Worm (Caenorhabditis elegans): Measurements from ENCODE around the gene nlt-1.

Gene nlt-1

ce11 chrII:10039799-10040198, 38.9 kb upstream of the nlt-1 start, which contains the start of gene let-268:
TSS of gene let-268 (minus strand) at chrII:10039980.
- no peak for TF ChIP-seq mab-5 (tag; optimal IDR thresholded peaks at IDR 0.05)
- TF ChIP-seq hlh-1 (tag; optimal IDR thresholded peaks at IDR 0.05) = peak; percentile 99
- TF ChIP-seq elt-3 (tag; optimal IDR thresholded peaks at IDR 0.05) = no peak
- no peak for TF ChIP-seq lin-32 (GFP tag; optimal IDR thresholded peaks at IDR 0.05)
- no peak for TF ChIP-seq drap-1 (GFP tag; optimal IDR thresholded peaks at IDR 0.05)
- no peak for TF ChIP-seq mep-1 (tag; optimal IDR thresholded peaks at IDR 0.05)
- TF ChIP-seq zip-8 (tag; optimal IDR thresholded peaks at IDR 0.05) = no peak
- TF ChIP-seq bed-3 (GFP tag; optimal IDR thresholded peaks at IDR 0.05) = no peak

ce11 chrII:10035425-10035824, 34.5 kb upstream of the nlt-1 start:
- TF ChIP-seq nhr-237 (tag; optimal IDR thresholded peaks at IDR 0.05) (no peak), unc-39 (tag; optimal IDR thresholded peaks at IDR 0.05) (no peak), unc-120 (tag; optimal IDR thresholded peaks at IDR 0.05; ENCODE audit: poor library complexity, severe bottlenecking) (no peak), blmp-1 (tag; optimal IDR thresholded peaks at IDR 0.05) (no peak), drap-1 (GFP tag; optimal IDR thresholded peaks at IDR 0.05) (no peak), lsy-2 (tag; optimal IDR thresholded peaks at IDR 0.05) (no peak), sem-2 (GFP tag; optimal IDR thresholded peaks at IDR 0.05) (no peak), nhr-76 (tag; optimal IDR thresholded peaks at IDR 0.05) (no peak), elt-1 (tag; optimal IDR thresholded peaks at IDR 0.05; ENCODE audit: borderline replicate concordance, insufficient read depth) (no peak), ces-1 (GFP tag; optimal IDR thresholded peaks at IDR 0.05) (no peak)

- TF ChIP-seq lsy-2 (tag; optimal IDR thresholded peaks at IDR 0.05) = peak; percentile 60
- TF ChIP-seq nhr-237 (tag; optimal IDR thresholded peaks at IDR 0.05) = peak; percentile 35
- peak; percentile 59 for TF ChIP-seq mep-1 (tag; optimal IDR thresholded peaks at IDR 0.05)
- peak; percentile 48 for TF ChIP-seq ceh-83 (GFP tag; optimal IDR thresholded peaks at IDR 0.05)
- TF ChIP-seq lin-13 (tag; optimal IDR thresholded peaks at IDR 0.05) = peak; percentile 40
- peak; percentile 63 for TF ChIP-seq pha-4 (tag; optimal IDR thresholded peaks at IDR 0.05)
- peak; percentile 46 for TF ChIP-seq drap-1 (GFP tag; optimal IDR thresholded peaks at IDR 0.05)
- TF ChIP-seq ces-1 (GFP tag; optimal IDR thresholded peaks at IDR 0.05) = peak; percentile 59
- TF ChIP-seq cnd-1 (tag; optimal IDR thresholded peaks at IDR 0.05) = peak; percentile 23
- peak; percentile 71 for TF ChIP-seq sptf-1 (tag; optimal IDR thresholded peaks at IDR 0.05)
Measured at ce11 chrII:10033163-10033871, 32.4 kb upstream of the nlt-1 start, which contains the start of gene mtcu-2. TSS of gene mtcu-2 (minus strand) at chrII:10033213.

- TF ChIP-seq blmp-1 (tag; optimal IDR thresholded peaks at IDR 0.05) = no peak
- TF ChIP-seq M03D4.4 (tag; optimal IDR thresholded peaks at IDR 0.05) = no peak
- no peak for TF ChIP-seq unc-39 (tag; optimal IDR thresholded peaks at IDR 0.05)
- TF ChIP-seq sptf-1 (tag; optimal IDR thresholded peaks at IDR 0.05) = no peak
- TF ChIP-seq lin-13 (tag; optimal IDR thresholded peaks at IDR 0.05) = no peak
- TF ChIP-seq snpc-4 (tag; optimal IDR thresholded peaks at IDR 0.05) = no peak
- TF ChIP-seq lsy-2 (tag; optimal IDR thresholded peaks at IDR 0.05) = no peak
- TF ChIP-seq ceh-83 (GFP tag; optimal IDR thresholded peaks at IDR 0.05) = no peak
Measured at ce11 chrII:10029890-10030289, 28.9 kb upstream of the nlt-1 start, which contains the start of gene ttc-36. TSS of gene ttc-36 (plus strand) at chrII:10030190.

- TF ChIP-seq nhr-237 (tag; optimal IDR thresholded peaks at IDR 0.05) (no peak), elt-1 (tag; optimal IDR thresholded peaks at IDR 0.05; ENCODE audit: borderline replicate concordance, insufficient read depth) (no peak), drap-1 (GFP tag; optimal IDR thresholded peaks at IDR 0.05) (no peak), bed-3 (GFP tag; optimal IDR thresholded peaks at IDR 0.05) (no peak), mls-2 (tag; optimal IDR thresholded peaks at IDR 0.05) (no peak), ham-2 (GFP tag; optimal IDR thresholded peaks at IDR 0.05) (no peak), nhr-28 (tag; optimal IDR thresholded peaks at IDR 0.05) (no peak), hlh-1 (tag; optimal IDR thresholded peaks at IDR 0.05) (no peak), nhr-2 (tag; optimal IDR thresholded peaks at IDR 0.05) (no peak), blmp-1 (tag; optimal IDR thresholded peaks at IDR 0.05) (no peak)
Measured at ce11 chrII:10029044-10029443, 28.1 kb upstream of the nlt-1 start.

DNA sequence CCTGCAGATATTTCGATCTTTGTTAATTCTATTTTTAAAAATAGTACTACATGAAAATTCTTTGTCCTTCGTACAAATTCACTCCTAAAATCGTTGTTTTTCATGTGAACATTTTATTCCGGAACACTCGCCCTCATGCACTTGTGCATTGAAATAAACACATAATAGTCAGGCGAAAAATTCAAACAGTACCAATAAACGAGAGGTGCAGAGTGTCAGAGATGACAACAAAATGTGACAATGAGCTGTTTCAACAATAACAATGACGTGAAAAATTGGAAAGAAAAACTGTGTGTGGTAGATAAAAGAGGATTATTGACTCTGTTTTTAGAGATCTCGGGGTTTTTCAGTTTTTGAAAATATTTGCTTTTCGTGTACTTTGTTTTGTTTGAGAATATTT, 27.3 kb upstream of the nlt-1 start, which contains the start of gene F52H3.6:
F52H3.6 (minus strand) TSS at position 228 of the 400 bp plus-strand sequence.
- TF ChIP-seq mls-2 (tag; optimal IDR thresholded peaks at IDR 0.05) = no peak
- no peak for TF ChIP-seq M03D4.4 (tag; optimal IDR thresholded peaks at IDR 0.05)
- no peak for TF ChIP-seq zip-8 (tag; optimal IDR thresholded peaks at IDR 0.05)
- TF ChIP-seq nhr-12 (tag; optimal IDR thresholded peaks at IDR 0.05) = no peak
- TF ChIP-seq sem-2 (GFP tag; optimal IDR thresholded peaks at IDR 0.05) = no peak
- no peak for TF ChIP-seq drap-1 (GFP tag; optimal IDR thresholded peaks at IDR 0.05)
- no peak for TF ChIP-seq unc-120 (tag; optimal IDR thresholded peaks at IDR 0.05; ENCODE audit: poor library complexity, severe bottlenecking)
- TF ChIP-seq nhr-237 (tag; optimal IDR thresholded peaks at IDR 0.05) = no peak
- no peak for TF ChIP-seq cnd-1 (tag; optimal IDR thresholded peaks at IDR 0.05)
- no peak for TF ChIP-seq ztf-11 (tag; optimal IDR thresholded peaks at IDR 0.05)
- TF ChIP-seq ces-1 (GFP tag; optimal IDR thresholded peaks at IDR 0.05) = no peak
- TF ChIP-seq nhr-76 (tag; optimal IDR thresholded peaks at IDR 0.05) = no peak
